Worm (Caenorhabditis elegans): ENCODE data around the gene snt-7.

The snt-7 gene

ce11 chrX:15160923-15161322, 38.0 kb downstream of the snt-7 start:
- no peak for TF ChIP-seq unc-62 (GFP tag; optimal IDR thresholded peaks at IDR 0.05)

DNA sequence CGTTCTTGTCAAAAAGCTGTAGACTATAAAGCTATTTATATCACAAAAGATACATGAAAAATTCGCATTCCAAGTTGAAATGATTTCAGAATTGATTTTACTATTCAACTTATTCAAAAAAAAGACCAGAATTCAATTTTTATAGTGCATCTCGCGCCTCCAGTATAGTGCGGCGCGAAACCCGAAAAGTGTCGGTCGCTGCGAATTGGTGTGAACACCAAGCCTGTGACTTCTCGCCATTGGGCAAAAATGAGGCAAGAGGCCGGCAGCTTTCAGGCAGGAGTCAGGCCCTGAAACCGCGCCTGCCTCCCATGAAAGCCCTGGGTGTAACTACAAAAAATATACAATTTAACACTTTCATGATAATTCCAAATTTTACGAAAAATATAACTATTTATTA, 39.6 kb downstream of the snt-7 start:
- no peak for TF ChIP-seq unc-62 (GFP tag; optimal IDR thresholded peaks at IDR 0.05)

ce11 chrX:15158699-15159312, 40.1 kb downstream of the snt-7 start, which contains the start of gene C11G10.1:
C11G10.1 (minus strand) TSS chrX:15158749.
- no peak for TF ChIP-seq unc-62 (GFP tag; optimal IDR thresholded peaks at IDR 0.05)

DNA sequence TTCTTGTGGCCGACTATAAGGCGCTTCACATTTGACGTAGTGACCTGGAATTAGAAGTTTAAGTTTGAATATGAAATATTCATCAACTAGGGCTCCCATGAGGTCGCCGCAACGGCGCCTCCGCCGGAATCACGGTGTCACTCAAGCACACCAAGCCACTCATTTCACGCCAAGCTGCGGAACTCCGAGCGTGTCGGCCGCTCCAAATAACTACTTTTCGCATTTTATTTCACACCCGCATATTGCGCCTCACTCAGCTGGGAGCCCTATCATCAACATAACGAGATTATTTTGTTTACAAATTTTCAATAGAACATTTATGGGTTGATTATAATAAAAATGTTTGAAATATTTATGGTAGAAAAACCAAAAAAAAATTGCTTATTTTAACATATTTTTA, 41.1 kb downstream of the snt-7 start:
- no peak for TF ChIP-seq unc-62 (GFP tag; optimal IDR thresholded peaks at IDR 0.05)

DNA sequence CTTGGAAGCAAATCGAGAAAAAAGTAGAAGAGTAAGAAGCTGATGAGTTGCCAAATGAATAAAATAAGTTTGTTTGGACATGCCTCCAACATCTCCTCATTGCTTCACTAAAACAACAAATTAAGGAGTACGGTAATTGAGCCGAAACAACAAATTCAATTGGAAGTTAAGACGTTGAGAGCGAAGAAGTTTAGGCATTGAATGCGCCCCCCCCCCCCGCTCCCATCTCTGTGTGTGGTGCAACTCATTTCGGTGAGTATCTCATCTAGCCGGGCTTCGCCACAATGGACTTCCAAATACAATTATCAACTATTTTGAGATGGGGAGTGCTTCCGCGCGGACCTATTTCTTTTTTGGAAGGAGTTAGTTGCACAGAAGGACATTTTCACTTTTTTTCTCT, 43.9 kb downstream of the snt-7 start:
- no peak for TF ChIP-seq unc-62 (GFP tag; optimal IDR thresholded peaks at IDR 0.05)

DNA sequence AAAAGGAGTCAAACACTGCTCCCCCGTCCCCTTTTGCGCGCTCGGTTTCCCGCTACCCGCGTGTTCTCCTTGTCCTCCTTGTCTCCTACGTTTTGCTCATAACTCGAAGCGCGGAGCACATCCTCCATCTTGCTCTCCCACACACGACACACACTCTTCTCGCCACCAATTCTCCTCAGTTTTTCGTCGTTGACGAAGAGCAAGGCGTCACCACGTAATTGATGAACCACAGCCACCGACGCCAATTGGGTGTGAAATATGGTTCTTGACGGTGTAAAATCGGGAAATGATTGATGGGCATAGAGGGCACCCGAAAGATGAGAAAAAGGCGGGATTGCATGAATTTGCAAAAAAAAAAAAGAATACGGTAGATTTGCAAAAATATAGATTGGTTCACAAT, 50.1 kb downstream of the snt-7 start:
- TF ChIP-seq unc-62 (GFP tag; optimal IDR thresholded peaks at IDR 0.05): no peak

- no peak for TF ChIP-seq unc-62 (GFP tag; optimal IDR thresholded peaks at IDR 0.05)
These were observed 50.6 kb downstream of the snt-7 start for ce11 chrX:15148389-15148788.

DNA sequence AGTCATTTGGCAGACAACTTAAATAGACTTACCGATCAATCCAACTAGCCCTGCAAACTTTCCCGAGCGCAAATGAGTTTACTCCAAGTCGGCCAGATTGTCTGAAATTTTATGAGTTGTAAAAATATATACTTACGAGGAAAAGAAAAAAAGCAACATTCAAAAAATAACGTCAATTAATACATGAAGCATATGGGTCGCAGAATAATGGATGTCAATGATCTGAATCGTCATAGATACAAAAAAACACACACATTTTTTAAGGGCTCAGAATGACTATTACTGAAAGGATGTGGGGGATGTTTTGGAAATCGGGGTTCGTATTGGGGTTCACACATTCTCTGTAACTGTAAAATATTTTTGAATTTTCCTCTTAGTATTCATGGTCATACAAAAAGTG, 51.3 kb downstream of the snt-7 start, which contains the start of gene unc-7:
unc-7 (minus strand) TSS at position 101 of the 400 bp plus-strand sequence.
- TF ChIP-seq unc-62 (GFP tag; optimal IDR thresholded peaks at IDR 0.05): no peak

DNA sequence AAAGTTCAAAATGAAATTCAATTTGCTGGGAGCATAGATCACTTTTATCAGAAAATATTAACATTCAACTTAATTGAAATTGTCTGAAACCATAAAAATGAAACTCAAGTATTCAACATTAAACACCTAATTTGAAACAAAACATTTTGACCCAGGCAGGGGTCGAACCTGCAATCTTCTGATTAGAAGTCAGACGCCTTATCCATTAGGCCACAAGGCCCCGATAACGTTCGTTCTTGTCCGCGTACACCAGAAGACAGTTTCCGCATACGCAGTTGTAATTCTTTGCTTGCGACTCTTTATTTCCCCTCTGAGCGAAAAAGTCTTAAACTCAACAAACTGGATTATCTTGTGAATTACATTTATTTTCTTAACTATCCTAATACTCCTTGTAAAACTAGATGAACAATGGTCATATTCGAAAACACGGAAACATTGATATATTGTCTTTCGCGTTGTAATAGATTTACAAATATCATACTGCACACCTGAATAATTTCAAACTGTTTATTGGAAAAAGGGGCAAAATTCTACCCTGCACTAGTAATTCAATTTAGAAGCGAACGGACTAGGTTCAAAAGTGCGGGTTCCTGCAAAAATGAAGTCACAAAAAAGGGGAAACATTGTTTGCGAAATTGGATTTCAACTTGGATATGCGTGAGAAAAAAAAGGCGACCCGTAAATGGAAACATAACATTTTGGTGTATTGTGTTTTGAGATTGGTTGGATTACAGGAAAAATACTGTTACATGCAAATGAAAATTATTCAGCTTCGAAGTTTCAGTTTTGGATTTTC, 52.3 kb downstream of the snt-7 start:
- no peak for TF ChIP-seq unc-62 (GFP tag; optimal IDR thresholded peaks at IDR 0.05)

Data from whole organism, dauer.